Worm (Caenorhabditis elegans): ENCODE results near the gene C28H8.5.
A peak's percentile ranks its signal among the peaks of the same experiment; 100 is the strongest.

DNA sequence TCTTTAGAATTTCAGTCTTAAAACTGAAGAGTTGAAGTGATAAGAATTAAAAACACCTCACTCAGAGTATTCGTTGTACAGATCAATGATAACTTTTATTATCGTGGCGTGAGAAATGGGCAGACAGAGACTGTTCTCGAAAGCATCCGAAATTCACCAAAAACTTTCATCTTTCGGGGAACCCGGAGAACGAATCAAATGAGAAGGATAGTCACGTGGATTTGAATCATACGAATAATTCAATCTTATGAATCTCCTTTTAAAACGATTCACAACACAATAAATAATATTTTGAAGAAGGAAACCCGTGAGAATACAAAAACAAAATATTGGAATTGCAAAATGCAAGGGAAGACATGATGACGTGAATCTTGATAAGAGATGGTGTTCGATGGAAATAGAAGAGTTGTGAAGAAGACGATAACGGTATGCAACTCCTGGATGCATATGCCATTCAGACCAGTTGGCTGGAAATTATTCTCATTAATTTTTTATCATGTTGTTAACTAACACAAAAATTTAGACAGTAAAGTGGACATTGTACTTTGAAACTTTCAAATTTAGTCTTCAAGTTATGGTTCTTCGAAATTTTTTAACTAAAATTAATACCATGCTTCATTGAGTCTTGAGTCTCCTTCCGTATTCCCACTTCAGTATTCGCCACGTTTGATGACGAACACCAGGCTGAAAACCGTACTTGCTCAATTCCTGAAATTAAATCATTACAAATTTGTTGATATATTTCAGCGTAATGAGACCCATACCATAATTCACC, 7.1 kb upstream of the C28H8.5 start:
- TF ChIP-seq pqm-1 (tag; optimal IDR thresholded peaks at IDR 0.05) (no peak), egl-27 (tag; optimal IDR thresholded peaks at IDR 0.05) (no peak), nhr-28 (tag; optimal IDR thresholded peaks at IDR 0.05) (no peak), elt-3 (tag; optimal IDR thresholded peaks at IDR 0.05) (peak in 4 of 6 experiments; percentile 10 to 61 (median 28)), aly-2 (tag; optimal IDR thresholded peaks at IDR 0.05) (no peak), lir-3 (tag; optimal IDR thresholded peaks at IDR 0.05; ENCODE audit: poor library complexity) (no peak), lin-39 (tag; optimal IDR thresholded peaks at IDR 0.05) (no peak), elt-2 (tag; optimal IDR thresholded peaks at IDR 0.05) (peak; percentile 38)

All from whole organism, L1 larva.